Fruit fly (Drosophila melanogaster) whole organism, adult: ENCODE measurements around the gene CG31549.

Experiments used
- CG11617 ChIP-seq: fragments of 200-800 bp; sonication (Bioruptor generic); optimal IDR thresholded peaks from 2 replicates; lab custom pipeline; 2017; ENCODE audit warnings: mild to moderate bottlenecking, missing biosample characterization, missing genetic modification reagents, missing genetic modification characterization
- CG5204 ChIP-seq: fragments of 200-800 bp; sonication (Bioruptor generic); optimal IDR thresholded peaks from 2 replicates; lab custom pipeline; 2016; ENCODE audit warnings: missing biosample characterization, missing genetic modification characterization
- CG7101 ChIP-seq: fragments of 200-800 bp; sonication (Bioruptor generic); optimal IDR thresholded peaks from 2 replicates; lab custom pipeline; 2018; ENCODE audit warnings: missing biosample characterization, mild to moderate bottlenecking, missing genetic modification characterization, moderate library complexity
- Clk ChIP-seq: fragments of 200-800 bp; sonication (Bioruptor generic); optimal IDR thresholded peaks from 2 replicates; lab custom pipeline; 2017; ENCODE audit warnings: missing biosample characterization, missing genetic modification characterization
- Hr96 ChIP-seq: fragments of 200-800 bp; sonication (Bioruptor generic); optimal IDR thresholded peaks from 2 replicates; lab custom pipeline; 2016; ENCODE audit warnings: missing biosample characterization, missing genetic modification characterization
- cic ChIP-seq: fragments of 200-800 bp; sonication (Bioruptor generic); optimal IDR thresholded peaks from 2 replicates; lab custom pipeline; 2017; ENCODE audit warnings: missing biosample characterization, mild to moderate bottlenecking, missing genetic modification characterization, moderate library complexity
- cnc ChIP-seq, 2 experiments: fragments of >200 bp; optimal IDR thresholded peaks; 2 replicates each; lab custom pipeline; 2017

DNA sequence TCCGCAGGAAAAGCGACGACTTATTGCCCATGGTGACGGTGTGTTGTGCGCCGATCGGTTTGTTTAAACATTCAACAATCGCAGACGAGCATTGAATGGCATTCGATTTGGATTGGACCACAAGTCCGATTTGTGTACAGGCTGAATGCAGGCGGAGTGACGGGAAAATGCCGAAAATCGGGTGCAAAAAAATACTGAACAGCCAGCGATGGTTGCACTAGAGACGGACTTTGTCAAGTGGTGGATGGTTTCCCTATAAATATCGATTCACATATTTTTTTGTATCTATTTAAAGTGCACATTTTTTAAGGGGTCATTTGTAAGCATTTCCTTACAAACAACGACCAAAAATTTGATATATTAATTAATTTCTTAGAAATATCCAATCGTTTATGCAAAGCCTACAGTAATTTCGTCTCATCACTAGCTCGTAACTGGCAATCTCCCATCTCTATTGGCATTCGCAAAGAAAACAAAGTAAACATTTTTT, 22.7 kb downstream of the CG31549 start, which contains the start of the genes elm and MED27:
- TF ChIP-seq Clk, result peak; percentile 87
- no peak for TF ChIP-seq CG5204 (GFP tag; lab: Kevin White, UChicago)
- peak; percentile 94 for TF ChIP-seq CG11617 (GFP tag; lab: Kevin White, UChicago)
- TF ChIP-seq CG7101 (tag; lab: Kevin White, UChicago), result peak; percentile 92
- peak; percentile 87 for TF ChIP-seq Hr96 (GFP tag; lab: Kevin White, UChicago)
- peak; percentile 61 for TF ChIP-seq cic
- TF ChIP-seq cnc (optimal IDR thresholded peaks at IDR 0.05; lab: Kevin White, UChicago), result no peak
